Worm (Caenorhabditis elegans) whole organism, L4/young adult: Measurements from ENCODE around the gene F44E2.7.

Source experiments
- dao-5 ChIP-seq: sonication (generic microtip); optimal IDR thresholded peaks from 2 replicates; lab custom pipeline; 2016; ENCODE audit warnings: missing genotype, missing genetic modification characterization, moderate library complexity, missing compliant biosample characterization
- him-1 ChIP-seq: sonication (generic microtip); optimal IDR thresholded peaks from 2 replicates; lab custom pipeline; 2016; ENCODE audit warnings: missing genotype, missing genetic modification reagents, missing genetic modification characterization, missing compliant biosample characterization

- no peak for TF ChIP-seq him-1 (tag; lab: Kevin White, UChicago)
- TF ChIP-seq dao-5 (tag; lab: Kevin White, UChicago): no peak
Measured at ce11 chrIII:8805815-8806214, 42.5 kb downstream of the F44E2.7 start.
